Worm (Caenorhabditis elegans): ENCODE measurements around the gene his-8.

Gene his-8

ce11 chrV:8525774-8526173 lies 7.1 kb downstream of the his-8 start, which contains the start of gene otpl-6:
Gene otpl-6 (plus strand): TSS chrV:8526074.
- TF ChIP-seq unc-62 (GFP tag; optimal IDR thresholded peaks at IDR 0.05), result no peak

DNA sequence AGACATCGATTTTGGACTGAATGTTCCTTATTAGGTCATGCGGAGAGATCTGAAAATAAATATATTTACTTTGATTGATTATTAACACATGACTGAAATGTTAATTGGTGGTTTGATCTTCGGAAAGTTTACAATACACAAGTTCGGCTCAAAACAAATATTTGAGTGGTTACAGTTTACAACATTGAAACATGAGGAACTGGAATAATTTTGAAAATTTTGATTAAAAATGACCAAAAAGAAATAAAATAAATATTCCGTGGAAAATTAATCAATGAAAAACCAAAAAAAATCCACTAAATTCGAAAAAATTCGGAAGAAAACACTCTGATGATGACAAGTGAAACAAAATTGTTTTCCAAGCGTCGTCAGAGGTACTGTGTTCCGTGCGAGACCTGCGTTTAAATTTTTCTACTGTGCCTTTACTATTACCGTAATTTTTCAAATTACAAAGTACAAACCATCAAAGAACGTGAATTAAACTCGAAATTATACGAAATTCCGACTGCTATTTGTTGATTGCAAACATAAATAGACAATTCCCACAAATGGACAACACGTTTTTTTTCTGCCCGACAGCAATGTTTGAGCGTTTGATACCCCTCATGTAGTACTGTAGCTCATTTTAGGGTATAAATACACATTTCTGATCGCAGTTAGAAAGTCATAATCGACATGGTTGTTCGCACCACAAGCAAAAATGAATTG lies 11.9 kb downstream of the his-8 start, which contains the start of the genes F45F2.11 and otpl-7:
Gene F45F2.11 (minus strand): TSS at position 51 of the 708 bp plus-strand sequence.
Gene otpl-7 (plus strand): TSS at position 658 of the 708 bp plus-strand sequence.
- TF ChIP-seq unc-62 (GFP tag; optimal IDR thresholded peaks at IDR 0.05), result no peak

DNA sequence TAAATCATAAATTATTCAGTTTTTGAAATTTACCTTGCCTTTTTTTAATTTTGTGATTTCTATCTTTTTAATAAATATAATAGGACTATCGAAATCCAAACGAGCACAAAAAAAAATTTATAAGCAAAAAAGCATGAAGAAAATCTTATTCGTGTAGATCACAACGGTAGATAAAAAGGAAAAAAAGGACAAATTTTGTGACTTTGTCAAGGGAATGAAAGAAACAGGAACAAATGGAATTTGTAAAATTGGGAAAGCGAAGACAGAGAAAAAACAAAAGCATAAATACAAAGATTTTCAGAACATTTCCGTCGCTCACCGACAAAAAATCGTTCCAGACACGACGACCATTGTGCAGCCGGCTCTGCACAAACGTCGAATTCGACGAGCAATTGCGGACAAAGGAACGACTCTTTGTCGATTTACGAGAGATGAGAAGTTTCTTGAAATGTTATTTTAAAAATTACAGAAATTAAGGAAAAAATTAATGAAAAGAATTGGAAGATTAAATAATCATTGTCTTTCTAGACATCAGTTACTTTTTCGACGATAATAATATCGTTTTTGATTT lies 14.0 kb downstream of the his-8 start, which contains the start of gene F45F2.10:
Gene F45F2.10 (minus strand): TSS at position 51 of the 571 bp plus-strand sequence.
- TF ChIP-seq unc-62 (GFP tag; optimal IDR thresholded peaks at IDR 0.05), result no peak

DNA sequence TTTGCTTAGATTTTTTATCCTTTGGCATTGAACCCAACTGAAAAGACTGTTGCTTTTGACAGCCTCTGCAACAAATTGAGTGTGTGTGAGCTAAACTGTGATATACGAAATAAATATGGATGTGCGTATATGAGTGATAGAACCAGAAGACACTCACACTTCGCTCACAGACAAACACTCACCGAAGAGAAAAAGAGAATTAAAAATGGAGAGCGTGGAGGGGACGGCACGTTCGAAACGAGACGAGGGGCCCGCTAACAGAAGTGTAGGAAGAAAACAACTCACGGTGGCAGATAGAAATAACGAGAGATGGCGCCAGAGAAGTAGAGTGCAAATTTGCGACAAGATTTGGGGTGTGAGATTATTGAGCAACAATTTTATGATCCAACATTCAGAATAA lies 14.6 kb downstream of the his-8 start:
- no peak for TF ChIP-seq unc-62 (GFP tag; optimal IDR thresholded peaks at IDR 0.05)

ce11 chrV:8517711-8518110 lies 15.2 kb downstream of the his-8 start:
- TF ChIP-seq unc-62 (GFP tag; optimal IDR thresholded peaks at IDR 0.05), result no peak

DNA sequence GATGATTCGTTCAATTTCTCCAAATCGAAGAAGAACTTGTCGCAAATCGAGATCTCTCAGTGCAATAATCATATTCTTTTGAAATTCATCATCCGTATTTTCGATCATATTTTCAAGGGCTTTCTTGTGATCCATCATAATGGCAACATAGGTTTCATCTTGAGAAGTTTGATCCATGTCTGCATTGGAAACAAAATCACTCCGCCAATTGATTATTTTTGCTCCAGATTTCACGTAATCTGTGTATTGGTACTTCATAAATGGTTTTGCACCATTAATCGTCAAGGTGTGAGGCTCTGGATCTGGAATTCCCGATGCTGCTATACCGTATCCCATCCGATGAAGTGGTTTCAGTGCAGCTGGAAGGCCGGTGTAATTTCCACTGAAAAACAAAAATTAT lies 16.5 kb downstream of the his-8 start:
- TF ChIP-seq unc-62 (GFP tag; optimal IDR thresholded peaks at IDR 0.05), result no peak

DNA sequence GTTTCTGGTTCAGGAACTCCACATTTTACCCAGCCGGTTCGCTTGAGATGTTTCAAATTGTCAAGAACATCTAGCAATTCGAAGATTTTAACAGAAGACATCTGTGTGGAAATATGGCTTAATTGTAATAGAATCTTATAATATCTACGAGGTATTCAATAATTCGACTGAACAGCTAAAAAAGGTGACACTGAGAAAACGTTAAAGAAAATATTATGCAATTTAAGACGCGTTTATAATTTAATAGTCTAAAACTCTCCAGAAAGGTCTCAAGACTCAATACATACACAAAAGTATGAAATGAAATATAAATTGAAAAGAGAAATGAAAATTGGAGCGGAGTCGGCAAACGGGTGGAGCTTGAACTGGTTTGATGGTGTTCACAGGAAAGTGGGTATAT lies 19.5 kb downstream of the his-8 start, which contains the start of gene F45F2.9:
Gene F45F2.9 (minus strand): TSS at position 101 of the 400 bp plus-strand sequence.
- TF ChIP-seq unc-62 (GFP tag; optimal IDR thresholded peaks at IDR 0.05), result no peak

DNA sequence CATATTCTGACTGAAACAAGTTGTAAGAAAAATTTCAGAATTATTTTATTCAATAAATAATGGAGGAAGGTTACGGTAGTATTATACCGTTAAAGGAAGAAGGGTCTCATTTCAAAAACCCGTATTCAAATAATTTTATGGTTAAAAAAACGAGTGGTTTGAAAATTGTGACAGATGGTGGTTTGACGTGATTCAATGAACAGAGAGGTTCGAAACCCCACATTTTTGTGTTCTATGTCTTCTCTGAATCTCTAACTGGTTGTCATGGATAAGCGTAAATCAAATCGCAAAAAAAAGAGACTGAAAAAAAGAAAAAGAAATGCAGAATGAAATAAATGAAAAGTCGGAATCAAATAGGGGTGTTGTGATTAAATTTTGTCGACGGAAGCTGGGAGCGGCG lies 25.6 kb downstream of the his-8 start, which contains the start of gene ZK994.6:
Gene ZK994.6 (minus strand): TSS at position 101 of the 400 bp plus-strand sequence.
- TF ChIP-seq unc-62 (GFP tag; optimal IDR thresholded peaks at IDR 0.05), result no peak

- no peak for TF ChIP-seq unc-62 (GFP tag; optimal IDR thresholded peaks at IDR 0.05)
These were observed 32.5 kb downstream of the his-8 start for ce11 chrV:8500348-8500747.

DNA sequence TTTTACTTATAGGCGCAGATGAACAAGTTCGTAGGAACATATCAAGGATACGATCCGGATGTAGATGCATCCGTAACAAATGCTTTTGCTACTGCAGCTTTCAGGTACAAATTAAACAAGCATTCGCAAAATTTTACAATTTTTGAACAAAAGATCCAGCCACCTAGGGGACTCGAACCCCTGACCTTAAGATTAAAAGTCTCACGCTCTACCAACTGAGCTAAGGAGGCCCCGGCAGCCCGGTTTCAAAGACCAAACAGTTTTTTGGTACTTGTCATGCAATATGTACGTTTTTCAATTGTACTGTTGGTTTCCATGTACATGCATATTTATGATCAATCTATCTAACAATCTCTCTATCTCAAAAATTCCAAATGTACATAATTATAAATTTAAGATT lies 33.5 kb downstream of the his-8 start:
- no peak for TF ChIP-seq unc-62 (GFP tag; optimal IDR thresholded peaks at IDR 0.05)

ce11 chrV:8495965-8496364 lies 36.9 kb downstream of the his-8 start:
- TF ChIP-seq unc-62 (GFP tag; optimal IDR thresholded peaks at IDR 0.05), result no peak

- no peak for TF ChIP-seq unc-62 (GFP tag; optimal IDR thresholded peaks at IDR 0.05)
These were observed 37.8 kb downstream of the his-8 start for ce11 chrV:8495106-8495505.

- no peak for TF ChIP-seq unc-62 (GFP tag; optimal IDR thresholded peaks at IDR 0.05)
These were observed 38.5 kb downstream of the his-8 start, which contains the start of gene pxn-1 for ce11 chrV:8494260-8494939. Gene pxn-1 (plus strand): TSS chrV:8494889.

All from whole organism, dauer.